Worm (Caenorhabditis elegans) whole organism, L1 larva: ENCODE data around the gene ivd-1.

Experiments used
- C34B4.2 ChIP-seq: sonication (generic microtip); optimal IDR thresholded peaks from 2 replicates; lab custom pipeline; 2017; ENCODE audit warnings: mild to moderate bottlenecking, missing genetic modification characterization, missing compliant biosample characterization
- F16B12.6 ChIP-seq: fragments of 150-350 bp; optimal IDR thresholded peaks from 2 replicates; lab custom pipeline; 2014; ENCODE audit warnings: missing biosample characterization, missing genetic modification characterization
- blmp-1 ChIP-seq: fragments of 150-350 bp; optimal IDR thresholded peaks from 2 replicates; lab custom pipeline; 2014; ENCODE audit warnings: missing biosample characterization, missing genetic modification characterization
- ceh-82 ChIP-seq, 3 experiments: fragments of 150-350 bp in 1 of 3; sonication (generic microtip) in 2 of 3; optimal IDR thresholded peaks; 2 replicates each; lab custom pipeline; 2014 to 2017; ENCODE audit warnings: missing biosample characterization in 3 of 3, missing genetic modification characterization in 3 of 3
- ces-1 ChIP-seq: fragments of 150-350 bp; optimal IDR thresholded peaks from 2 replicates; lab custom pipeline; 2014; ENCODE audit warnings: missing biosample characterization, missing genetic modification reagents, missing genetic modification characterization
- dsc-1 ChIP-seq: sonication (generic microtip); optimal IDR thresholded peaks from 2 replicates; lab custom pipeline; 2016; ENCODE audit warnings: mild to moderate bottlenecking, missing genetic modification characterization, missing compliant biosample characterization
- efl-1 ChIP-seq, 4 experiments: fragments of 150-350 bp; optimal IDR thresholded peaks in 3 of 4; peaks in 1 of 4; 1 replicate in 1 of 4; 2 replicates in 3 of 4; lab custom pipeline; 2014; ENCODE audit warnings: missing biosample characterization in 2 of 4, missing genetic modification characterization in 2 of 4, missing genetic modification reagents in 2 of 4
- efl-3 ChIP-seq: fragments of 200-800 bp; sonication (Bioruptor generic); optimal IDR thresholded peaks from 2 replicates; lab custom pipeline; 2018; ENCODE audit warnings: mild to moderate bottlenecking, missing genetic modification characterization, missing compliant biosample characterization
- ets-5 ChIP-seq: fragments of 200-800 bp; sonication (Bioruptor generic); IDR thresholded peaks from 2 replicates; pipeline ENCODE4 v1.3.6; 2022; ENCODE audit warnings: missing genetic modification characterization, missing compliant biosample characterization
- fkh-10 ChIP-seq: sonication (generic microtip); optimal IDR thresholded peaks from 2 replicates; lab custom pipeline; 2017; ENCODE audit warnings: missing biosample characterization, missing genetic modification reagents, missing genetic modification characterization
- fkh-8 ChIP-seq: sonication (generic microtip); optimal IDR thresholded peaks from 2 replicates; lab custom pipeline; 2016; ENCODE audit warnings: mild to moderate bottlenecking, missing genetic modification characterization, missing compliant biosample characterization
- grh-1 ChIP-seq: fragments of 200-800 bp; sonication (Bioruptor generic); IDR thresholded peaks from 2 replicates; pipeline ENCODE4 v1.3.6; 2022; ENCODE audit warnings: missing genetic modification reagents, missing genetic modification characterization, missing compliant biosample characterization
- irx-1 ChIP-seq: sonication (generic microtip); optimal IDR thresholded peaks from 2 replicates; lab custom pipeline; 2016; ENCODE audit warnings: missing genetic modification characterization, missing compliant biosample characterization
- lin-14 ChIP-seq: fragments of 200-800 bp; sonication (Bioruptor generic); optimal IDR thresholded peaks from 2 replicates; lab custom pipeline; 2018; ENCODE audit warnings: mild to moderate bottlenecking, missing genetic modification characterization, moderate library complexity, missing compliant biosample characterization
- lsy-2 ChIP-seq, 2 experiments: fragments of 150-350 bp; optimal IDR thresholded peaks; 2 replicates each; lab custom pipeline; 2014; ENCODE audit warnings: missing biosample characterization in 2 of 2, missing genetic modification characterization in 2 of 2
- mdl-1 ChIP-seq, 2 experiments: fragments of 150-350 bp; optimal IDR thresholded peaks; 2 replicates each; lab custom pipeline; 2014 to 2017; ENCODE audit warnings: missing biosample characterization in 2 of 2, missing genetic modification characterization in 2 of 2, inconsistent platforms in 1 of 2
- mep-1 ChIP-seq: fragments of 150-350 bp; optimal IDR thresholded peaks from 2 replicates; lab custom pipeline; 2014; ENCODE audit warnings: missing biosample characterization, missing genetic modification characterization
- nhr-19 ChIP-seq: fragments of 200-800 bp; sonication (Bioruptor generic); conservative IDR thresholded peaks from 2 replicates; pipeline ENCODE4 v1.3.6; 2022; ENCODE audit warnings: missing genetic modification characterization, missing compliant biosample characterization
- nhr-20 ChIP-seq: sonication (generic microtip); optimal IDR thresholded peaks from 2 replicates; lab custom pipeline; 2016; ENCODE audit warnings: mild to moderate bottlenecking, missing genetic modification characterization, missing compliant biosample characterization
- nhr-28 ChIP-seq: fragments of 150-350 bp; optimal IDR thresholded peaks from 2 replicates; lab custom pipeline; 2014; ENCODE audit warnings: missing biosample characterization, missing genetic modification characterization
- nhr-71 ChIP-seq: sonication (generic microtip); optimal IDR thresholded peaks from 2 replicates; lab custom pipeline; 2016; ENCODE audit warnings: mild to moderate bottlenecking, missing genetic modification characterization, moderate library complexity, missing compliant biosample characterization
- nhr-77 ChIP-seq: fragments of 150-350 bp; optimal IDR thresholded peaks from 2 replicates; lab custom pipeline; 2014; ENCODE audit warnings: missing biosample characterization, missing genetic modification characterization
- nhr-85 ChIP-seq: sonication (generic microtip); peaks from one replicate; lab custom pipeline; 2016; ENCODE audit warnings: missing genetic modification characterization, inconsistent platforms, missing compliant biosample characterization
- rnt-1 ChIP-seq: sonication (generic microtip); optimal IDR thresholded peaks from 2 replicates; lab custom pipeline; 2016; ENCODE audit warnings: mild to moderate bottlenecking, missing genetic modification characterization, moderate library complexity, missing compliant biosample characterization
- snpc-4 ChIP-seq: fragments of 150-350 bp; optimal IDR thresholded peaks from 2 replicates; lab custom pipeline; 2014; ENCODE audit warnings: missing biosample characterization, missing genetic modification characterization
- snu-23 ChIP-seq: sonication (generic microtip); optimal IDR thresholded peaks from 2 replicates; lab custom pipeline; 2016; ENCODE audit warnings: missing genetic modification characterization, missing compliant biosample characterization
- sptf-1 ChIP-seq: fragments of 150-350 bp; optimal IDR thresholded peaks from 2 replicates; lab custom pipeline; 2014; ENCODE audit warnings: missing biosample characterization, missing genetic modification characterization
- tlp-1 ChIP-seq: fragments of 150-350 bp; optimal IDR thresholded peaks from 2 replicates; lab custom pipeline; 2014; ENCODE audit warnings: missing biosample characterization, missing genetic modification characterization
- xbp-1 ChIP-seq: sonication (generic microtip); optimal IDR thresholded peaks from 2 replicates; lab custom pipeline; 2016; ENCODE audit warnings: missing genetic modification characterization, missing compliant biosample characterization
- zag-1 ChIP-seq: fragments of 150-350 bp; optimal IDR thresholded peaks from 2 replicates; lab custom pipeline; 2014; ENCODE audit warnings: missing biosample characterization, missing genetic modification characterization
- ztf-11 ChIP-seq, 2 experiments: sonication (generic microtip); optimal IDR thresholded peaks; 2 replicates each; lab custom pipeline; 2016 to 2017; ENCODE audit warnings: missing genetic modification characterization in 2 of 2, missing biosample characterization in 1 of 2, missing compliant biosample characterization in 1 of 2

The ivd-1 gene

ce11 chrIV:5081122-5081521 is 7.5 kb downstream of the ivd-1 start:
- peak; percentile 3 to 32 for TF ChIP-seq lsy-2 (tag; optimal IDR thresholded peaks at IDR 0.05; lab: Kevin White, UChicago)
- TF ChIP-seq mep-1, result peak; percentile 38
- no peak for TF ChIP-seq snpc-4 (tag; lab: Kevin White, UChicago)
- peak; percentile 51 for TF ChIP-seq fkh-10 (GFP tag; lab: Kevin White, UChicago)
- TF ChIP-seq irx-1 (tag; lab: Kevin White, UChicago), result peak; percentile 12
- peak; percentile 34 for TF ChIP-seq nhr-71 (tag; lab: Kevin White, UChicago)
- peak; percentile 82 for TF ChIP-seq lin-14 (GFP tag; lab: Kevin White, UChicago)
- TF ChIP-seq xbp-1 (tag; lab: Kevin White, UChicago), result no peak
- TF ChIP-seq dsc-1 (tag; lab: Kevin White, UChicago), result peak; percentile 2
- no peak for TF ChIP-seq nhr-28 (tag; lab: Kevin White, UChicago)
- TF ChIP-seq efl-1 (optimal IDR thresholded peaks at IDR 0.05; lab: Kevin White, UChicago), result no peak
- TF ChIP-seq efl-1 (GFP tag; optimal IDR thresholded peaks at IDR 0.05 in 1 of 2; lab: Kevin White, UChicago), result peak in 1 of 2 experiments; percentile 67
- peak; percentile 9 for TF ChIP-seq rnt-1 (tag; lab: Kevin White, UChicago)
- TF ChIP-seq ceh-82 (tag; optimal IDR thresholded peaks at IDR 0.05; lab: Kevin White, UChicago), result peak in 1 of 3 experiments; percentile 13
- TF ChIP-seq snu-23 (GFP tag; lab: Kevin White, UChicago), result no peak
- TF ChIP-seq, all 84 proteins: peak for 10

- TF ChIP-seq ets-5 (GFP tag; lab: Robert Waterston, UW), result no peak
- TF ChIP-seq grh-1 (GFP tag; lab: Robert Waterston, UW), result no peak
- TF ChIP-seq F16B12.6, result no peak
- TF ChIP-seq ztf-11 (tag; optimal IDR thresholded peaks at IDR 0.05; lab: Kevin White, UChicago), result no peak
- peak; percentile 35 for TF ChIP-seq nhr-71 (tag; lab: Kevin White, UChicago)
- TF ChIP-seq C34B4.2 (tag; lab: Kevin White, UChicago), result no peak
- TF ChIP-seq tlp-1 (tag; lab: Kevin White, UChicago), result no peak
- no peak for TF ChIP-seq nhr-20 (tag; lab: Kevin White, UChicago)
- no peak for TF ChIP-seq fkh-8 (tag; lab: Kevin White, UChicago)
- no peak for TF ChIP-seq ces-1
- TF ChIP-seq lin-14 (GFP tag; lab: Kevin White, UChicago), result peak; percentile 57
- TF ChIP-seq nhr-85, result peak; percentile 7
- TF ChIP-seq nhr-19 (GFP tag; lab: Robert Waterston, UW), result no peak
- no peak for TF ChIP-seq zag-1 (tag; lab: Kevin White, UChicago)
- TF ChIP-seq dsc-1 (tag; lab: Kevin White, UChicago), result peak; percentile 49
- TF ChIP-seq efl-3 (GFP tag; lab: Kevin White, UChicago), result no peak
- no peak for TF ChIP-seq mep-1
Observed at ce11 chrIV:5078846-5079245, 9.8 kb downstream of the ivd-1 start.

DNA sequence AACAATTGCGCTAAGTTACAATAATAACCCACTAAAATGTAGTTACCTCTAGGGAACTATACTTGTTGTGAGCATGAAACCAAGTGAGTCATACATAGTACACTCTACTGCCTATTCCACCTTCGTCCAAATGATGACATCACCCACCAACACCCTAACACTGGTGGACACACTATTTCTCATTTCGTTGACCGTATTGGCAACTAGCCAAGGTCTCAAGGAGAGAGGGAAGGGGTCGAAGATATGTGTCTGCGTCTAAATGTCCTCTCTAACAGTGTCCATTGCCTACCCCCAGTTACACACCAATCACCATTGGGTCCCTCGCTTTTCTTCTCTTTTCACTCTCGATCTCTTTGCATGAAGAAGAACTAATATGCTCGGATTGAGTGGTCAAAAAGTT is 10.7 kb downstream of the ivd-1 start:
- TF ChIP-seq tlp-1 (tag; lab: Kevin White, UChicago) (no peak), snu-23 (GFP tag; lab: Kevin White, UChicago) (peak; percentile 7), lsy-2 (tag; optimal IDR thresholded peaks at IDR 0.05; lab: Kevin White, UChicago) (peak in 1 of 2 experiments; percentile 10), lin-14 (GFP tag; lab: Kevin White, UChicago) (peak; percentile 14), grh-1 (GFP tag; lab: Robert Waterston, UW) (no peak), sptf-1 (tag; lab: Kevin White, UChicago) (no peak), blmp-1 (tag; lab: Kevin White, UChicago) (peak; percentile 68), nhr-28 (tag; lab: Kevin White, UChicago) (no peak), nhr-85 (peak; percentile 33), efl-1 (optimal IDR thresholded peaks at IDR 0.05; lab: Kevin White, UChicago) (no peak), efl-1 (GFP tag; optimal IDR thresholded peaks at IDR 0.05 in 1 of 2; lab: Kevin White, UChicago) (no peak)

- no peak for TF ChIP-seq mdl-1 (tag; optimal IDR thresholded peaks at IDR 0.05; lab: Kevin White, UChicago)
- no peak for TF ChIP-seq efl-1 (optimal IDR thresholded peaks at IDR 0.05; lab: Kevin White, UChicago)
- TF ChIP-seq efl-1 (GFP tag; optimal IDR thresholded peaks at IDR 0.05 in 1 of 2; lab: Kevin White, UChicago), result peak in 1 of 2 experiments; percentile 9
- peak; percentile 3 for TF ChIP-seq lin-14 (GFP tag; lab: Kevin White, UChicago)
- TF ChIP-seq mep-1, result no peak
Observed at ce11 chrIV:5076607-5077006, 12.1 kb downstream of the ivd-1 start.

DNA sequence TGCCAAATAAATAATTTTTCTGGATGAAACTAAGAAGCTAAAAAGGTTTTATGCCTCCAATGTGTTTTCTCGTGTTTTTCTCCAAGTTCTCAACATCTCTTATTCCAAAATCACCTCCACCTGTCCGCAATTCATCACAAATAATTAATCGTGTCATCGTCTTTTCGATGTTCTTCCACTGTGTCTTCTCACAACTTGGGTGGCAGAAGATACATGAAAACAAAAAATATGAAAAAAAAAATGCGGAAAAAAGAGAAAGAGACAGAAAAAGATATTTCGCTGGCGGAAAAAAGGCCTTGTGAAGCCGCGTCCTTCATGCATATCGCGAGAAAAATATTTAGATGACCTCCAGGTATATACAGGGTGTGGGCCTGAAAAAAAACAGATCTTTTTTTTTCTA is 14.8 kb downstream of the ivd-1 start:
- peak; percentile 54 for TF ChIP-seq nhr-85
- TF ChIP-seq blmp-1 (tag; lab: Kevin White, UChicago), result peak; percentile 36
- no peak for TF ChIP-seq nhr-77
- TF ChIP-seq lin-14 (GFP tag; lab: Kevin White, UChicago), result peak; percentile 61
